Fruit fly (Drosophila melanogaster) whole organism, embryonic: Measurements from ENCODE around the gene zld.

ENCODE experiments used
- Aef1 ChIP-seq: fragments of 200-800 bp; sonication (Bioruptor generic); IDR thresholded peaks from 3 replicates; pipeline ENCODE4 v1.3.6; 2022; ENCODE audit warnings: missing biosample characterization, missing genetic modification characterization
- Blimp-1 ChIP-seq: fragments of 200-800 bp; sonication (Bioruptor generic); optimal IDR thresholded peaks from 3 replicates; lab custom pipeline; 2018; ENCODE audit warnings: missing biosample characterization, missing genetic modification characterization, mild to moderate bottlenecking, moderate library complexity, missing genetic modification reagents
- CG1024 ChIP-seq: fragments of 200-800 bp; sonication (Bioruptor generic); IDR thresholded peaks from 2 replicates; pipeline ENCODE4 v1.3.6; 2022; ENCODE audit warnings: missing biosample characterization, missing genetic modification characterization
- CG10431 ChIP-seq: fragments of 200-800 bp; sonication (Bioruptor generic); optimal IDR thresholded peaks from 3 replicates; lab custom pipeline; 2018; ENCODE audit warnings: missing biosample characterization, mild to moderate bottlenecking, missing genetic modification characterization
- CG14014 ChIP-seq: fragments of 200-800 bp; sonication (Bioruptor generic); IDR thresholded peaks from 2 replicates; pipeline ENCODE4 v1.3.6; 2022; ENCODE audit warnings: missing biosample characterization, missing genetic modification characterization
- CG1603 ChIP-seq: fragments of 200-800 bp; sonication (Bioruptor generic); optimal IDR thresholded peaks from 2 replicates; lab custom pipeline; 2019; ENCODE audit warnings: missing biosample characterization, mild to moderate bottlenecking, missing genetic modification characterization, moderate library complexity
- CG34422 ChIP-seq: fragments of 200-800 bp; sonication (Bioruptor generic); IDR thresholded peaks from 3 replicates; pipeline ENCODE4 v1.3.6; 2022; ENCODE audit warnings: missing biosample characterization, missing genetic modification characterization
- CG3847 ChIP-seq: fragments of 200-800 bp; sonication (Bioruptor generic); IDR thresholded peaks from 2 replicates; pipeline ENCODE4 v1.3.6; 2022; ENCODE audit warnings: missing biosample characterization, missing genetic modification characterization
- CG4854 ChIP-seq: fragments of 200-800 bp; sonication (Bioruptor generic); optimal IDR thresholded peaks from 2 replicates; lab custom pipeline; 2016; ENCODE audit warnings: missing biosample characterization, missing genetic modification characterization, inconsistent platforms
- CG6654 ChIP-seq: fragments of 200-800 bp; sonication (Bioruptor generic); optimal IDR thresholded peaks from 2 replicates; lab custom pipeline; 2017; ENCODE audit warnings: missing biosample characterization, mild to moderate bottlenecking, missing genetic modification characterization
- CG6689 ChIP-seq: fragments of 200-800 bp; sonication (Bioruptor generic); IDR thresholded peaks from 2 replicates; pipeline ENCODE4 v1.3.6; 2022; ENCODE audit warnings: missing biosample characterization, missing genetic modification characterization
- CG7357 ChIP-seq: fragments of 200-800 bp; sonication (Bioruptor generic); IDR thresholded peaks from 3 replicates; pipeline ENCODE4 v1.3.6; 2022; ENCODE audit warnings: missing biosample characterization, missing genetic modification characterization
- CG7839 ChIP-seq: fragments of 200-800 bp; sonication (Bioruptor generic); optimal IDR thresholded peaks from 3 replicates; lab custom pipeline; 2018; ENCODE audit warnings: missing biosample characterization, mild to moderate bottlenecking, missing genetic modification characterization, moderate library complexity
- CG8924 ChIP-seq: fragments of 200-800 bp; optimal IDR thresholded peaks from 3 replicates; lab custom pipeline; 2019; ENCODE audit warnings: missing biosample characterization, mild to moderate bottlenecking, missing genetic modification characterization, moderate library complexity
- D ChIP-seq, 2 experiments: fragments of 200-800 bp in 1 of 2; fragments of >200 bp in 1 of 2; sonication (Bioruptor generic) in 1 of 2; optimal IDR thresholded peaks; 2 replicates in 1 of 2; 3 replicates in 1 of 2; lab custom pipeline; 2017; ENCODE audit warnings: mild to moderate bottlenecking in 1 of 2, missing biosample characterization in 1 of 2, missing genetic modification characterization in 1 of 2, missing genetic modification reagents in 1 of 2
- D19A ChIP-seq: fragments of 200-800 bp; optimal IDR thresholded peaks from 3 replicates; lab custom pipeline; 2019; ENCODE audit warnings: missing biosample characterization, mild to moderate bottlenecking, missing genetic modification characterization, moderate library complexity
- H15 ChIP-seq: fragments of 200-800 bp; sonication (Bioruptor generic); IDR thresholded peaks from 3 replicates; pipeline ENCODE4 v1.3.6; 2022; ENCODE audit warnings: missing biosample characterization, missing genetic modification characterization
- Hsf ChIP-seq: fragments of 200-800 bp; sonication (Bioruptor generic); optimal IDR thresholded peaks from 3 replicates; lab custom pipeline; 2016; ENCODE audit warnings: missing biosample characterization, missing genetic modification characterization
- Lhr ChIP-seq: fragments of 200-800 bp; sonication (Bioruptor generic); optimal IDR thresholded peaks from 3 replicates; lab custom pipeline; 2017; ENCODE audit warnings: mild to moderate bottlenecking, missing biosample characterization, missing genetic modification reagents, missing genetic modification characterization
- MBD-R2 ChIP-seq: fragments of 200-800 bp; sonication (Bioruptor generic); IDR thresholded peaks from 2 replicates; pipeline ENCODE4 v1.3.6; 2022; ENCODE audit warnings: missing biosample characterization, missing genetic modification characterization
- Mrtf ChIP-seq: fragments of 200-800 bp; sonication (Bioruptor generic); IDR thresholded peaks from 3 replicates; pipeline ENCODE4 v1.3.6; 2022; ENCODE audit warnings: missing biosample characterization, missing genetic modification characterization
- Myb ChIP-seq: fragments of 200-800 bp; sonication (Bioruptor generic); optimal IDR thresholded peaks from 2 replicates; lab custom pipeline; 2016; ENCODE audit warnings: missing biosample characterization, missing genetic modification characterization
- NC2β ChIP-seq: fragments of 200-800 bp; sonication (Bioruptor generic); optimal IDR thresholded peaks from 2 replicates; lab custom pipeline; 2016; ENCODE audit warnings: missing biosample characterization, missing genetic modification characterization
- Nf-YC ChIP-seq: fragments of 200-800 bp; optimal IDR thresholded peaks from 3 replicates; lab custom pipeline; 2019; ENCODE audit warnings: missing biosample characterization, mild to moderate bottlenecking, missing genetic modification characterization, moderate library complexity
- PHDP ChIP-seq: fragments of 200-800 bp; sonication (Bioruptor generic); optimal IDR thresholded peaks from 3 replicates; lab custom pipeline; 2018; ENCODE audit warnings: missing biosample characterization, mild to moderate bottlenecking, missing genetic modification characterization, moderate library complexity
- Rx ChIP-seq: fragments of 200-800 bp; sonication (Bioruptor generic); IDR thresholded peaks from 2 replicates; pipeline ENCODE4 v1.3.6; 2022; ENCODE audit warnings: missing biosample characterization, missing genetic modification characterization
- Sin3A ChIP-seq: fragments of >200 bp; optimal IDR thresholded peaks from 2 replicates; lab custom pipeline; 2018
- Six4 ChIP-seq: fragments of 200-800 bp; sonication (Bioruptor generic); optimal IDR thresholded peaks from 2 replicates; lab custom pipeline; 2016; ENCODE audit warnings: missing biosample characterization, missing genetic modification characterization
- Sox102F ChIP-seq: fragments of 200-800 bp; sonication (Bioruptor generic); optimal IDR thresholded peaks from 2 replicates; lab custom pipeline; 2018; ENCODE audit warnings: missing biosample characterization, mild to moderate bottlenecking, missing genetic modification characterization, moderate library complexity
- br ChIP-seq: fragments of >200 bp; optimal IDR thresholded peaks from 2 replicates; lab custom pipeline; 2017
- cas ChIP-seq: fragments of 200-800 bp; sonication (Bioruptor generic); IDR thresholded peaks from 2 replicates; pipeline ENCODE4 v1.3.6; 2022; ENCODE audit warnings: missing biosample characterization, missing genetic modification characterization
- crp ChIP-seq, 2 experiments: fragments of 200-800 bp; sonication (Bioruptor generic); optimal IDR thresholded peaks; 2 replicates in 1 of 2; 3 replicates in 1 of 2; lab custom pipeline; 2017; ENCODE audit warnings: missing biosample characterization in 2 of 2, missing genetic modification characterization in 2 of 2, mild to moderate bottlenecking in 1 of 2, moderate library complexity in 1 of 2
- dmrt99B ChIP-seq: fragments of 200-800 bp; sonication (Bioruptor generic); optimal IDR thresholded peaks from 2 replicates; lab custom pipeline; 2018; ENCODE audit warnings: missing biosample characterization, mild to moderate bottlenecking, missing genetic modification characterization, moderate library complexity
- dysf ChIP-seq: fragments of 200-800 bp; sonication (Bioruptor generic); IDR thresholded peaks from 3 replicates; pipeline ENCODE4 v1.3.6; 2022; ENCODE audit warnings: missing biosample characterization, missing genetic modification characterization
- gcm2 ChIP-seq: fragments of 200-800 bp; sonication (Bioruptor generic); optimal IDR thresholded peaks from 2 replicates; lab custom pipeline; 2016; ENCODE audit warnings: missing biosample characterization, missing genetic modification characterization
- gsb-n ChIP-seq: fragments of 200-800 bp; sonication (Bioruptor generic); optimal IDR thresholded peaks from 3 replicates; lab custom pipeline; 2018; ENCODE audit warnings: missing biosample characterization, mild to moderate bottlenecking, missing genetic modification characterization
- inv ChIP-seq: fragments of 200-800 bp; sonication (Bioruptor generic); IDR thresholded peaks from 2 replicates; pipeline ENCODE4 v1.3.6; 2022; ENCODE audit warnings: missing biosample characterization, missing genetic modification characterization; ENCODE audit not compliant: partially characterized antibody
- ken ChIP-seq: fragments of 200-800 bp; sonication (Bioruptor generic); IDR thresholded peaks from 3 replicates; pipeline ENCODE4 v1.3.6; 2022; ENCODE audit warnings: missing biosample characterization, missing genetic modification characterization
- lola ChIP-seq, 3 experiments: fragments of >200 bp in 2 of 3; fragments of 200-800 bp in 1 of 3; sonication (Bioruptor generic) in 1 of 3; optimal IDR thresholded peaks; 2 replicates each; lab custom pipeline; 2017 to 2019; ENCODE audit warnings: missing biosample characterization in 3 of 3, missing genetic modification characterization in 3 of 3, mild to moderate bottlenecking in 1 of 3, moderate library complexity in 1 of 3
- mam ChIP-seq: fragments of 200-800 bp; sonication (Bioruptor generic); optimal IDR thresholded peaks from 3 replicates; lab custom pipeline; 2016; ENCODE audit warnings: missing biosample characterization, missing genetic modification characterization
- p53 ChIP-seq: fragments of 200-800 bp; sonication (Bioruptor generic); optimal IDR thresholded peaks from 2 replicates; lab custom pipeline; 2016; ENCODE audit warnings: missing biosample characterization, missing genetic modification characterization
- pan ChIP-seq, 4 experiments: fragments of >200 bp in 3 of 4; fragments of 200-800 bp in 1 of 4; sonication (Bioruptor generic) in 1 of 4; optimal IDR thresholded peaks in 3 of 4; IDR thresholded peaks in 1 of 4; 2 replicates each; pipeline versions ENCODE4 v1.3.6 to Lab custom; 2017 to 2022; ENCODE audit warnings: missing biosample characterization in 2 of 4, missing genetic modification characterization in 2 of 4, mixed read lengths in 1 of 4
- sisA ChIP-seq: fragments of 200-800 bp; sonication (Bioruptor generic); IDR thresholded peaks from 2 replicates; pipeline ENCODE4 v1.3.6; 2022; ENCODE audit warnings: missing biosample characterization, missing genetic modification characterization
- sr ChIP-seq: fragments of 200-800 bp; sonication (Bioruptor generic); IDR thresholded peaks from 3 replicates; pipeline ENCODE4 v1.3.6; 2022; ENCODE audit warnings: missing biosample characterization, missing genetic modification characterization
- tgo ChIP-seq: fragments of 200-800 bp; sonication (Bioruptor generic); IDR thresholded peaks from 3 replicates; pipeline ENCODE4 v1.3.6; 2022; ENCODE audit warnings: missing biosample characterization, missing genetic modification characterization
- tio ChIP-seq: fragments of 200-800 bp; sonication (Bioruptor generic); optimal IDR thresholded peaks from 2 replicates; lab custom pipeline; 2017; ENCODE audit warnings: missing biosample characterization, missing genetic modification characterization, inconsistent platforms
- trem ChIP-seq: fragments of 200-800 bp; optimal IDR thresholded peaks from 3 replicates; lab custom pipeline; 2019; ENCODE audit warnings: missing biosample characterization, mild to moderate bottlenecking, missing genetic modification characterization, moderate library complexity
- trh ChIP-seq: fragments of 200-800 bp; sonication (Bioruptor generic); optimal IDR thresholded peaks from 2 replicates; lab custom pipeline; 2016; ENCODE audit warnings: missing biosample characterization, missing genetic modification characterization
- yki ChIP-seq: fragments of >200 bp; optimal IDR thresholded peaks from 3 replicates; lab custom pipeline; 2018
- zen ChIP-seq: fragments of 200-800 bp; sonication (Bioruptor generic); optimal IDR thresholded peaks from 3 replicates; lab custom pipeline; 2018; ENCODE audit warnings: missing biosample characterization, mild to moderate bottlenecking, missing genetic modification characterization, moderate library complexity
- zfh1 ChIP-seq: fragments of 200-800 bp; sonication (Bioruptor generic); IDR thresholded peaks from 3 replicates; pipeline ENCODE4 v1.3.6; 2022; ENCODE audit warnings: missing biosample characterization, missing genetic modification characterization

Gene zld

DNA sequence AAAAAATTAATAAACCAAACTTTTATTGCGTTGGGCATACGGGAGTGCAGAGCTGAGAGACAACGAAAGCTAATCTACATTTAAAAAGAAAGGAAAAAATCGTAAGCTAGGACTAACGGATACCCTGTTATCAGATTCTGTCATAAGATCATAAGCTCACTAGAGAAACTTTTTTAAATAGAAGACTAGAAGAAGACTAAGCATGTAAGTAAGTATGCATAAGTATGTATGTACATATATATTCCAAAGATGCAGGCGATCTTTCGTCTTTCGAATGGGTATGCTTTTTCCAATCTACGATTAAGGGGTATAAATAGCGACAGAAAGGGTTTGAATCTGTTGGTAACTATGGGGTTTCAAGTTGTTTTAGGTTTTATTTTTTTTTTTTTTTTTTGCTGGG lies 1.5 kb upstream of the zld start (continued):
- no peak for TF ChIP-seq pan (optimal IDR thresholded peaks at IDR 0.05; lab: Kevin White, UChicago)
- peak in 1 of 2 experiments; percentile 53 for TF ChIP-seq pan (GFP tag; optimal IDR thresholded peaks at IDR 0.05 in 1 of 2, IDR thresholded peaks at IDR 0.05 in 1 of 2)
- peak; percentile 15 for TF ChIP-seq Six4 (GFP tag; lab: Kevin White, UChicago)
- no peak for TF ChIP-seq H15 (GFP tag; lab: Robert Waterston, UW)
- TF ChIP-seq ken: no peak; the same call in 2 of the 3 replicates
- peak; percentile 39 for TF ChIP-seq CG1603 (tag; lab: Kevin White, UChicago)
- TF ChIP-seq D19A (tag; lab: Kevin White, UChicago): peak; percentile 12
- TF ChIP-seq Myb: no peak
- TF ChIP-seq zfh1 (GFP tag; lab: Robert Waterston, UW): peak; percentile 38; the same call in 2 of the 3 replicates
- TF ChIP-seq dysf (GFP tag; lab: Robert Waterston, UW): peak; percentile 26; the same call in 1 of the 3 replicates
- TF ChIP-seq zen (tag; lab: Kevin White, UChicago): peak; percentile 23
- no peak for TF ChIP-seq crp (GFP tag; optimal IDR thresholded peaks at IDR 0.05; lab: Kevin White, UChicago)
- no peak for TF ChIP-seq yki
- no peak for TF ChIP-seq trh (GFP tag; lab: Kevin White, UChicago)
- no peak for TF ChIP-seq sr
- TF ChIP-seq Sin3A (lab: Kevin White, UChicago): no peak
- no peak for TF ChIP-seq Rx (GFP tag; lab: Robert Waterston, UW)
- peak; percentile 55 for TF ChIP-seq CG7839
- TF ChIP-seq Nf-YC (tag; lab: Kevin White, UChicago): no peak
- TF ChIP-seq sisA (GFP tag; lab: Robert Waterston, UW): peak; percentile 19; the same call in 1 of the 2 replicates
- TF ChIP-seq dmrt99B: peak; percentile 48
- TF ChIP-seq mam (GFP tag; lab: Kevin White, UChicago): peak; percentile 29
- no peak for TF ChIP-seq NC2β (GFP tag; lab: Kevin White, UChicago)
- no peak for TF ChIP-seq inv (GFP tag; lab: Robert Waterston, UW)
- no peak for TF ChIP-seq gcm2 (GFP tag; lab: Kevin White, UChicago)
- TF ChIP-seq CG6689: peak; percentile 32; the same call in 1 of the 2 replicates
- TF ChIP-seq D (optimal IDR thresholded peaks at IDR 0.05; lab: Kevin White, UChicago): no peak
- TF ChIP-seq D (GFP tag; optimal IDR thresholded peaks at IDR 0.05; lab: Kevin White, UChicago): peak; percentile 28
- TF ChIP-seq cas: no peak
- TF ChIP-seq CG1024 (GFP tag; lab: Robert Waterston, UW): peak; percentile 39; the same call in 1 of the 2 replicates
- peak; percentile 14 for TF ChIP-seq gsb-n (tag; lab: Kevin White, UChicago)
- TF ChIP-seq tio (GFP tag; lab: Kevin White, UChicago): no peak
- TF ChIP-seq Blimp-1 (GFP tag; lab: Kevin White, UChicago): peak; percentile 34
- no peak for TF ChIP-seq CG6654 (GFP tag; lab: Kevin White, UChicago)
- TF ChIP-seq MBD-R2 (GFP tag; lab: Robert Waterston, UW): no peak
- no peak for TF ChIP-seq CG3847 (GFP tag; lab: Robert Waterston, UW)
- 0 out of 3 replicates have a peak, but pooled peaks have one; percentile 21 for TF ChIP-seq CG7357 (GFP tag; lab: Robert Waterston, UW)
- TF ChIP-seq br (lab: Kevin White, UChicago): no peak
- TF ChIP-seq CG8924: no peak
- TF ChIP-seq trem (tag; lab: Kevin White, UChicago): peak; percentile 15
- no peak for TF ChIP-seq CG34422 (GFP tag; lab: Robert Waterston, UW)
- peak; percentile 19 for TF ChIP-seq PHDP (tag; lab: Kevin White, UChicago)
- TF ChIP-seq Hsf: peak; percentile 10
- no peak for TF ChIP-seq CG10431 (GFP tag; lab: Kevin White, UChicago)
- TF ChIP-seq Sox102F (GFP tag; lab: Kevin White, UChicago): peak; percentile 55
- TF ChIP-seq CG14014 (GFP tag; lab: Robert Waterston, UW): no peak
- no peak for TF ChIP-seq CG4854 (GFP tag; lab: Kevin White, UChicago)
- no peak for TF ChIP-seq p53 (GFP tag; lab: Kevin White, UChicago)
- TF ChIP-seq Mrtf (GFP tag; lab: Robert Waterston, UW): no peak
- TF ChIP-seq Aef1 (GFP tag; lab: Robert Waterston, UW): no peak
- TF ChIP-seq Lhr (GFP tag; lab: Kevin White, UChicago): no peak
- TF ChIP-seq tgo (GFP tag; lab: Robert Waterston, UW): no peak
- peak in 1 of 3 experiments; percentile 39 for TF ChIP-seq lola (GFP tag; optimal IDR thresholded peaks at IDR 0.05; lab: Kevin White, UChicago)
